Fruit fly (Drosophila melanogaster): ENCODE data around the gene msk.
A peak's percentile ranks its signal among the peaks of the same experiment; 100 is the strongest.

msk gene

dm6 chr3L:8115864-8116528 is at the start of gene msk, which contains the start of gene Arp3:
Gene msk, plus strand, starts transcription at chr3L:8116179.
Gene Arp3, minus strand, starts transcription at chr3L:8115902.
- TF ChIP-seq Eip75B (GFP tag; optimal IDR thresholded peaks at IDR 0.05) (no peak), CG31627 (GFP tag; optimal IDR thresholded peaks at IDR 0.05) (peak; percentile 86), CG8119 (GFP tag; IDR thresholded peaks at IDR 0.05) (peak; percentile 26; the same call in 1 of the 3 replicates), dsx (GFP tag; optimal IDR thresholded peaks at IDR 0.05; ENCODE audit: poor library complexity, severe bottlenecking) (no peak), CG3919 (GFP tag; optimal IDR thresholded peaks at IDR 0.05) (peak; percentile 83), CG8632 (GFP tag; optimal IDR thresholded peaks at IDR 0.05) (peak; percentile 26), Gug (GFP tag; IDR thresholded peaks at IDR 0.05) (0 out of 2 replicates have a peak, but pooled peaks have one; percentile 19), Sox14 (GFP tag; optimal IDR thresholded peaks at IDR 0.05) (peak; percentile 82), lz (GFP tag; optimal IDR thresholded peaks at IDR 0.05) (peak; percentile 80), CG11294 (GFP tag; IDR thresholded peaks at IDR 0.05) (peak; percentile 43; the same call in 1 of the 2 replicates), CG8319 (GFP tag; optimal IDR thresholded peaks at IDR 0.05) (peak; percentile 45), dac (GFP tag; optimal IDR thresholded peaks at IDR 0.05) (peak; percentile 38), esn (GFP tag; optimal IDR thresholded peaks at IDR 0.05) (peak; percentile 78), Lpt (GFP tag; optimal IDR thresholded peaks at IDR 0.05) (peak; percentile 70), CG3032 (tag; optimal IDR thresholded peaks at IDR 0.05) (peak; percentile 67), cyc (GFP tag; optimal IDR thresholded peaks at IDR 0.05) (peak; percentile 85), salr (GFP tag; optimal IDR thresholded peaks at IDR 0.05) (peak in 1 of 2 experiments; percentile 39), Sox102F (GFP tag; optimal IDR thresholded peaks at IDR 0.05) (no peak), Ets96B (tag; optimal IDR thresholded peaks at IDR 0.05) (peak; percentile 51), achi (GFP tag; optimal IDR thresholded peaks at IDR 0.05) (peak; percentile 80), pdm3 (GFP tag; optimal IDR thresholded peaks at IDR 0.05) (no peak), Hr38 (GFP tag; optimal IDR thresholded peaks at IDR 0.05) (peak; percentile 27), CG6163 (GFP tag; IDR thresholded peaks at IDR 0.05) (peak; percentile 56; the same call in 2 of the 3 replicates), acj6 (GFP tag; optimal IDR thresholded peaks at IDR 0.05) (no peak), CG32006 (GFP tag; optimal IDR thresholded peaks at IDR 0.05) (no peak), spab (GFP tag; optimal IDR thresholded peaks at IDR 0.05) (no peak), CG4318 (GFP tag; optimal IDR thresholded peaks at IDR 0.05) (no peak), eg (GFP tag; IDR thresholded peaks at IDR 0.05) (0 out of 3 replicates have a peak, but pooled peaks have one; percentile 41), CG6792 (GFP tag; optimal IDR thresholded peaks at IDR 0.05) (peak; percentile 67), CG11762 (GFP tag; optimal IDR thresholded peaks at IDR 0.05; ENCODE audit: insufficient read depth) (peak; percentile 39), CG1621 (tag; optimal IDR thresholded peaks at IDR 0.05) (peak; percentile 46), Sox15 (GFP tag; optimal IDR thresholded peaks at IDR 0.05) (peak; percentile 64), topi (GFP tag; optimal IDR thresholded peaks at IDR 0.05) (peak; percentile 78), CG15336 (GFP tag; IDR thresholded peaks at IDR 0.05) (no peak), CG34406 (GFP tag; optimal IDR thresholded peaks at IDR 0.05) (peak; percentile 61), CG11902 (GFP tag; optimal IDR thresholded peaks at IDR 0.05) (peak; percentile 66), CG7368 (GFP tag; optimal IDR thresholded peaks at IDR 0.05) (peak; percentile 67)

DNA sequence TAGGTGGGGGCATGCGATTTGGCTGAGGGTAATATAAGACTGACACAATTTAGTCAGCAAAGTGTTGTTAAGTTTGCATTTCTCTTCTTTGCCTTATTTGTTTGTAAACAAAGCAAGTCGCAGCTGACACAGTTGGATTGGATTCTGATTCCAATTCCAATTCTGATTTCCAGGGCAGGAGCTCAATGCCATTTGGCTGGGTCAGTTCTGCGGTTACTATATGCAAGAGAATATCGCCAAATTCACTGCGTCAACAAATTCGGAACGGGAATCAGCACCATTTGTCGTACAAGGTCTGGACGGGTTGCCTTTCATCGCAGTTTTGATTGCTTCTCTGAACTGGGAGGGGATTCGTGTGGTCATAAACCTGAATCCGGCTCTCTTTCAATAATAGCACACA is 48.5 kb upstream of the msk start:
- peak; percentile 8 for TF ChIP-seq Eip75B (GFP tag; optimal IDR thresholded peaks at IDR 0.05)
- TF ChIP-seq CG6792 (GFP tag; optimal IDR thresholded peaks at IDR 0.05): no peak
- TF ChIP-seq CG1621 (tag; optimal IDR thresholded peaks at IDR 0.05): no peak
- no peak for TF ChIP-seq lz (GFP tag; optimal IDR thresholded peaks at IDR 0.05)
- peak; percentile 36 for TF ChIP-seq svp (GFP tag)
- TF ChIP-seq acj6 (GFP tag; optimal IDR thresholded peaks at IDR 0.05): no peak

DNA sequence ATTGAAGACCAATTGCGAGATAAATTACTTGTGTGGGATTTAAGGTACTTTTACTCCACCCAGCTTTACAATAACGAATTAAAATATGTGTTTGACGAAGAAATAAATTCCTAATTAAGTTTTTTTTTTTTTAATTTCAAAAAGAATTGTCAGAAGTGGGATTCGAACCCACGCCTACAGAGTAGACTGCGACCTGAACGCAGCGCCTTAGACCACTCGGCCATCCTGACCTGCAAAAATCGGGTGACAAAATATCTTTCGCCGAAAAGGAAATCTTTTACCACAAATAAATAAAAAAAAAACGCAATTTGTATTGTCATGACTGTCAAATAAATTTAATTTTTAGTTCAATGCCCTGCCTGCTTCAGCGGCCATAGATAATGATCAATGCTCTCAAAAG is 47.9 kb upstream of the msk start:
- TF ChIP-seq CG7368 (GFP tag; optimal IDR thresholded peaks at IDR 0.05): no peak
- no peak for TF ChIP-seq Blimp-1 (GFP tag; optimal IDR thresholded peaks at IDR 0.05)
- no peak for TF ChIP-seq CG3032 (tag; optimal IDR thresholded peaks at IDR 0.05)
- no peak for TF ChIP-seq svp (GFP tag)
- no peak for TF ChIP-seq CG11294 (GFP tag; IDR thresholded peaks at IDR 0.05)
- TF ChIP-seq Sox14 (GFP tag; optimal IDR thresholded peaks at IDR 0.05): no peak
